Worm (Caenorhabditis elegans): Measurements from ENCODE around the gene srx-74.

DNA sequence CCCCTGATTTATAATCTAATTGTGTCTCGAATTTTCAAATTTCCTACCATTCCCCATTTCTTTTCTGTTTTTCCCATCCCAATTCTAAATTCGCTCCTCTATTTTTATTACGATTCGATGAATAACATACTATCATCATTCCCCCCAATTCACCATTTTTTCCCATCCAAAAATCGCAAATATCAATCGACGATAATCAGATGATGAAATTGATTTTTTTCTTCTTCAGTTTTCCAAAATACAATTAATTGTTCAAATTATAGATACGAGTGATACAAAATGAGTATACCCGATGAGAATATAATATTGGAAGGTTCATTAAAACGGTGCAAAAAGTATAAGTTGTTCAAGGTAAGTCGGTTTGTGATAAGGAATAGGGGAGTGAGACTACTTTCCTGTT lies 19.6 kb downstream of the srx-74 start, which contains the start of gene soc-1:
- TF ChIP-seq ama-1 (optimal IDR thresholded peaks at IDR 0.05) (no peak), tbx-37 (GFP tag; conservative IDR thresholded peaks at IDR 0.05) (no peak), hmg-4 (GFP tag; optimal IDR thresholded peaks at IDR 0.05) (no peak), pes-1 (GFP tag; IDR thresholded peaks at IDR 0.05) (no peak)
